Worm (Caenorhabditis elegans): Measurements from ENCODE around the gene gegf-1.

- TF ChIP-seq flt-1 (GFP tag; IDR thresholded peaks at IDR 0.05) (no peak), cog-1 (tag; optimal IDR thresholded peaks at IDR 0.05) (no peak), tab-1 (GFP tag; IDR thresholded peaks at IDR 0.05) (no peak), ztf-23 (GFP tag; IDR thresholded peaks at IDR 0.05) (no peak), ztf-29 (GFP tag; IDR thresholded peaks at IDR 0.05) (no peak), T22C8.4 (GFP tag; IDR thresholded peaks at IDR 0.05) (no peak), ref-1 (GFP tag; conservative IDR thresholded peaks at IDR 0.05) (no peak), klf-2 (GFP tag; conservative IDR thresholded peaks at IDR 0.05) (no peak)
Observed at ce11 chrIV:171036-171435, 13.3 kb upstream of the gegf-1 start.

Measured in whole organism, midembryonic.